Worm (Caenorhabditis elegans) whole organism, early embryonic: ENCODE measurements around the gene igcm-4.
A peak's percentile ranks its signal among the peaks of the same experiment; 100 is the strongest.

ENCODE experiments used
- aly-1 ChIP-seq: sonication (generic microtip); optimal IDR thresholded peaks from 2 replicates; lab custom pipeline; 2016; ENCODE audit warnings: missing genetic modification characterization, missing compliant biosample characterization
- ama-1 ChIP-seq: fragments of 150-350 bp; optimal IDR thresholded peaks from 2 replicates; lab custom pipeline; 2014
- ceh-13 ChIP-seq: fragments of 200-800 bp; sonication (Bioruptor generic); optimal IDR thresholded peaks from 2 replicates; lab custom pipeline; 2018; ENCODE audit warnings: mild to moderate bottlenecking, missing genetic modification characterization, missing compliant biosample characterization
- flt-1 ChIP-seq: fragments of 200-800 bp; sonication (Bioruptor generic); IDR thresholded peaks from 2 replicates; pipeline ENCODE4 v1.3.6; 2022; ENCODE audit warnings: missing genetic modification characterization, missing compliant biosample characterization
- hmg-4 ChIP-seq: fragments of 200-800 bp; sonication (Bioruptor generic); optimal IDR thresholded peaks from 2 replicates; lab custom pipeline; 2018; ENCODE audit warnings: mild to moderate bottlenecking, missing genetic modification characterization, missing compliant biosample characterization
- scrt-1 ChIP-seq: fragments of 200-800 bp; sonication (Bioruptor generic); IDR thresholded peaks from 2 replicates; pipeline ENCODE4 v1.3.6; 2022; ENCODE audit warnings: missing genetic modification characterization, missing compliant biosample characterization
- tra-4 ChIP-seq: sonication (generic microtip); optimal IDR thresholded peaks from 2 replicates; lab custom pipeline; 2017; ENCODE audit warnings: missing genetic modification characterization, missing compliant biosample characterization

DNA sequence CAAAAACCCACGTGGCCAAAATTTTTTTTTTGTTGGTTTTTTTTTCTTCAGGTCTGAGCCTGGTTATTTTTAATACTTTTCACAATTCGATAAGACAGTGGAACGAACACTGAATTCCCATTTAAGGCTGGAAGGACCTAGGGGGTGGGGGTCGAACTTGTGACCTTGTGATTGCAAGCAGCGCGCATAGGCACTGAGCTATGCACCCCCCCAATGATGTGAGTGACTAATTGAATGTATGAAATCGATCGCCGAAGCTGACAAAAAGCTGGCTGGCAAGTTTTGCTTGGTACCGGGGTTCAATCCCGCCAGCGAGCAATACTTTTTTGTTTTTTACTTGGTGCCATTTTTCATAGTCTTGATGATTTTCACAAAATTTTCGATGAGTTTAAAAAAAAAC, 47.3 kb downstream of the igcm-4 start:
- no peak for TF ChIP-seq flt-1 (GFP tag; lab: Robert Waterston, UW)
- TF ChIP-seq hmg-4 (GFP tag; lab: Kevin White, UChicago), result no peak
- no peak for TF ChIP-seq ceh-13 (GFP tag; lab: Kevin White, UChicago)
- TF ChIP-seq ama-1, result no peak
- TF ChIP-seq tra-4 (tag; lab: Kevin White, UChicago), result no peak
- no peak for TF ChIP-seq aly-1 (tag; lab: Kevin White, UChicago)
- peak; percentile 67; the same call in 1 of the 2 replicates for TF ChIP-seq scrt-1 (GFP tag; lab: Robert Waterston, UW)
